Fruit fly (Drosophila melanogaster): ENCODE results near the gene kirre.

The kirre gene

DNA sequence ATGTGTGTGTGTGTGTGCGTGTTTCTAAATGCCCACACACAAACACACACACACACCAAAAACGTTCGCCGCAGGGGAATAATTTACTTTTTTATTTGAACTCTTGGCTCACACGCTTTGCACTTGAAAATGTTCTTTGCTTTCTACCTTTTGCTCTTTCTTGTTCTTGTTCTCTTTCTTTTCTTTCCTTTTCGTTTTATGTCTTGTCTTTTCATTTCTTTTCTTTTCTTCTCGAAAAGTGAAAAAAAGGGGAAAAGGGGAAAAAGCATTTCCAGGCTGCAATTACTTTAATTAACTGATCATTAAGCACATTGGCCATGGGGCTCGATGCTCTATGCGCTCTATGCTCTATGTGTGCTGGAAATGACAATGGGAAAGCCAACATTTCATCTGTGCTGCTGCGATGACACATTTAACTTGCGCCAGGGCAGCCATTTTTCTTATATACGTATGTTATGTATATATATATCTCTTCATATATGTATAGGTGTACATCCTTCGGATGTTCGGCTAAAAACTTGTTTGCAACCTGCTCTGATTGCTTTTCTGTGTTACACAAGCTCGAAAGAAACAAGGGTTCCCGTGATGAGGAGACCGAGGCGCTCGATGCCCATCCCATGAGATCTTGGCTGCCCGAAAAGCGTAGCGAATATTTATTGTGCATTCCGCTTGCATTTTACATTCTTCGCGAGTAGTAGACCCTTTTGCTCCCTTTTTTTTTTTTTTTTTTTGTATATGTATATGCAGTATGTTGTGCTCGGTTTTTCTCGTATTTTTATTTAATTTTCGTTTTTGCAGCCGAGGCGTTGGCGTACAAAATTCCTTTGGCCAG lies 410.7 kb downstream of the kirre start:
- TF ChIP-seq h (optimal IDR thresholded peaks at IDR 0.05) (no peak), insv (optimal IDR thresholded peaks at IDR 0.05) (no peak), ttk (optimal IDR thresholded peaks at IDR 0.05) (no peak), Myc (optimal IDR thresholded peaks at IDR 0.05) (no peak), psq (optimal IDR thresholded peaks at IDR 0.05) (no peak), Sin3A (optimal IDR thresholded peaks at IDR 0.05) (no peak)

DNA sequence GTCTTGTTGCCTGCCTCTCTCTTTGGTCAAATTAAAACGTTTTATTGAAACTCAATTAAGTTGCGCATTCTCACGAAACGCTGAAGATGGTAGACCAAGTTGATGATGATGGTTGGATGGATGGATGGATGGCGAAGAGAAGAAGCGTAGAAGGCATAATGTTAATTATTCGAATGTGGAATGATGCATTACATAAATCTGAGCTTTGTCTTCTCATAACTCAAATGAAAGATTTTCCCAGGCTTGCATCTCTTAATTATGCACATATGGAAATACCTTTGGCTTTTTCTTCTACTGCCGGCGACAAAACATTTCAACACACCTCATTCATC lies 411.3 kb downstream of the kirre start:
- no peak for TF ChIP-seq Sin3A (optimal IDR thresholded peaks at IDR 0.05)
- no peak for TF ChIP-seq h (optimal IDR thresholded peaks at IDR 0.05)
- TF ChIP-seq Myc (optimal IDR thresholded peaks at IDR 0.05): no peak
- TF ChIP-seq psq (optimal IDR thresholded peaks at IDR 0.05): no peak
- TF ChIP-seq insv (optimal IDR thresholded peaks at IDR 0.05): no peak
- no peak for TF ChIP-seq ttk (optimal IDR thresholded peaks at IDR 0.05)

- TF ChIP-seq psq (optimal IDR thresholded peaks at IDR 0.05) (no peak), insv (optimal IDR thresholded peaks at IDR 0.05) (no peak), Myc (optimal IDR thresholded peaks at IDR 0.05) (no peak), h (optimal IDR thresholded peaks at IDR 0.05) (no peak), ttk (optimal IDR thresholded peaks at IDR 0.05) (no peak), Sin3A (optimal IDR thresholded peaks at IDR 0.05) (no peak)
Observed at dm6 chrX:3152280-3152679, 412.1 kb downstream of the kirre start.

dm6 chrX:3157048-3157703 lies 417.0 kb downstream of the kirre start:
- TF ChIP-seq h (optimal IDR thresholded peaks at IDR 0.05): no peak
- no peak for TF ChIP-seq Sin3A (optimal IDR thresholded peaks at IDR 0.05)
- no peak for TF ChIP-seq Myc (optimal IDR thresholded peaks at IDR 0.05)
- no peak for TF ChIP-seq ttk (optimal IDR thresholded peaks at IDR 0.05)
- no peak for TF ChIP-seq insv (optimal IDR thresholded peaks at IDR 0.05)
- no peak for TF ChIP-seq psq (optimal IDR thresholded peaks at IDR 0.05)

dm6 chrX:3158620-3159019 lies 418.4 kb downstream of the kirre start:
- TF ChIP-seq insv (optimal IDR thresholded peaks at IDR 0.05): no peak
- no peak for TF ChIP-seq ttk (optimal IDR thresholded peaks at IDR 0.05)
- TF ChIP-seq h (optimal IDR thresholded peaks at IDR 0.05): no peak
- no peak for TF ChIP-seq Myc (optimal IDR thresholded peaks at IDR 0.05)
- TF ChIP-seq psq (optimal IDR thresholded peaks at IDR 0.05): no peak
- no peak for TF ChIP-seq Sin3A (optimal IDR thresholded peaks at IDR 0.05)

- TF ChIP-seq Myc (optimal IDR thresholded peaks at IDR 0.05) (no peak), h (optimal IDR thresholded peaks at IDR 0.05) (no peak), insv (optimal IDR thresholded peaks at IDR 0.05) (no peak), ttk (optimal IDR thresholded peaks at IDR 0.05) (no peak), psq (optimal IDR thresholded peaks at IDR 0.05) (no peak), Sin3A (optimal IDR thresholded peaks at IDR 0.05) (no peak)
Observed at dm6 chrX:3161542-3162377, 421.6 kb downstream of the kirre start.

DNA sequence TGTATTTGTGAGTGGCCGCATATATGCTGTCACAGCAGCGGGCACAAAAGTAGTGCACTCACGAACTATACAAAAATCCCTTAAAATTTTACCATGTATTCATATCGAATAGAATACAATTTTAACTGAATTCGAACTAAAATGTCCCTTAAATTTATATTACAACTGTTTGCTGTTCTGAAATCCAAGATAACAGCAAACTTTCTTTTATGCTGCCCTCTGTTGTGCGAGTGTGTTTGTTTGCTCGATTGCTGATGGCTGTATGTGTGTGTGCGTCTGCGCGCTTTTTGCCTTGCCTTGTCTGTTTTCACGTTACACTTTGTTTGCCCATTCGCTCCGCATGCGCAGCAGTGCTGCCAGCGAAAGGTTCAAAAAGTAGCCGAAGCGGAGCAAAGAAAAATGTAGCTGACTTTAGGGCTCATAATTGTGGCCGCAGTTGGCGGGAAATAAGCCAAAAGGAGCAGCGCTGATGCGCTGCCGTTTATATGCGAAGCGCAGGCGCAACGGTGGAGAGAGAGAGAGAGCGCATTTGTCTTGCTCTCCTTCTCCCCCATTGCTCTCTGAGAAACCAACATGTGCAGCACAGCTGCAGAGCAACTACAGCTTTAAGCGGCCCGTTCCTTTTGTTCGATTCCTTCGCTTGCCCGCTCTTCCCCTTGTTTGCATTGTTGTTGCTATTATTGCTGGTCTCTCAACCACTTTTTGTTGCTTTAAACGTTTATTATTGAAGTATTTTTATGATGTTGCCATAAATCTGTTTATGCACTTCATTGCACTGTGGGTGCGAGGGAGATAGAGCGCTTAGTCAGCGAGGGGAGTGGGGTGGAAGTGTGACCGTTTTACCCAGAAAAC lies 422.4 kb downstream of the kirre start:
- TF ChIP-seq Sin3A (optimal IDR thresholded peaks at IDR 0.05): no peak
- no peak for TF ChIP-seq psq (optimal IDR thresholded peaks at IDR 0.05)
- no peak for TF ChIP-seq ttk (optimal IDR thresholded peaks at IDR 0.05)
- no peak for TF ChIP-seq Myc (optimal IDR thresholded peaks at IDR 0.05)
- TF ChIP-seq insv (optimal IDR thresholded peaks at IDR 0.05): no peak
- no peak for TF ChIP-seq h (optimal IDR thresholded peaks at IDR 0.05)

- TF ChIP-seq h (optimal IDR thresholded peaks at IDR 0.05): no peak
- no peak for TF ChIP-seq insv (optimal IDR thresholded peaks at IDR 0.05)
- no peak for TF ChIP-seq Sin3A (optimal IDR thresholded peaks at IDR 0.05)
- TF ChIP-seq psq (optimal IDR thresholded peaks at IDR 0.05): no peak
- no peak for TF ChIP-seq ttk (optimal IDR thresholded peaks at IDR 0.05)
- no peak for TF ChIP-seq Myc (optimal IDR thresholded peaks at IDR 0.05)
Observed at dm6 chrX:3172217-3172616, 432.0 kb downstream of the kirre start.

dm6 chrX:3173072-3173471 lies 432.9 kb downstream of the kirre start, which contains the start of gene CG18508:
Gene CG18508, minus strand, starts transcription at chrX:3173140.
- no peak for TF ChIP-seq Sin3A (optimal IDR thresholded peaks at IDR 0.05)
- no peak for TF ChIP-seq ttk (optimal IDR thresholded peaks at IDR 0.05)
- TF ChIP-seq insv (optimal IDR thresholded peaks at IDR 0.05): no peak
- no peak for TF ChIP-seq psq (optimal IDR thresholded peaks at IDR 0.05)
- no peak for TF ChIP-seq h (optimal IDR thresholded peaks at IDR 0.05)
- TF ChIP-seq Myc (optimal IDR thresholded peaks at IDR 0.05): no peak

DNA sequence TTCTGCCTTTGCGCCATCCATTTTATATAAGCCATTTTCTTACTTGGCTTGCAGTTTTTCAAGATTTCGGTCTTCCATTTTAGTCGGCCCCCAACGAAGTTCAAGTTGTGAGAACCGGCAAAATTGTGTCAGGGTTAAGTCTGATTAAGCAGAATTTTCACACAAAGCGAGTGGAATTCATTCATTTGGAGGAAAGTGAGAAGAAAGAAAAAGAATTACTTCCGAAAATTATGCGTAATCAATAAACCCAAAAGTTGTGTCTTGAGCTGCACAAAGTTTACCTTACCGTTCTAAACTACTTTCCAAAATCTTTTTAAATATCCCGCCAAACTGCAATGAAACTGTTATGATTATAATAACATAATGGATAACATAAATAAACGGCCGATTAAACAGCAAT lies 434.2 kb downstream of the kirre start, which contains the start of gene Fcp3C:
Gene Fcp3C, minus strand, starts transcription at position 101 of the 400 bp plus-strand sequence.
- TF ChIP-seq ttk (optimal IDR thresholded peaks at IDR 0.05): no peak
- TF ChIP-seq psq (optimal IDR thresholded peaks at IDR 0.05): no peak
